Fruit fly (Drosophila melanogaster) whole organism, embryonic: ENCODE measurements around the gene Argl.

Source experiments
- BtbVII ChIP-seq: fragments of 200-800 bp; sonication (Bioruptor generic); optimal IDR thresholded peaks from 3 replicates; lab custom pipeline; 2017; ENCODE audit warnings: missing biosample characterization, mild to moderate bottlenecking, missing genetic modification characterization
- CG11723 ChIP-seq: fragments of 200-800 bp; sonication (Bioruptor generic); optimal IDR thresholded peaks from 2 replicates; lab custom pipeline; 2017; ENCODE audit warnings: missing biosample characterization, mild to moderate bottlenecking, missing genetic modification characterization
- CG4328 ChIP-seq: fragments of 200-800 bp; sonication (Bioruptor generic); optimal IDR thresholded peaks from 3 replicates; lab custom pipeline; 2017; ENCODE audit warnings: missing biosample characterization, missing genetic modification reagents, missing genetic modification characterization
- Ets65A ChIP-seq: fragments of 200-800 bp; sonication (Bioruptor generic); peaks from one replicate; lab custom pipeline; 2016; ENCODE audit warnings: missing biosample characterization, missing genetic modification characterization
- Hmr ChIP-seq: fragments of 200-800 bp; sonication (Bioruptor generic); optimal IDR thresholded peaks from 3 replicates; lab custom pipeline; 2017; ENCODE audit warnings: mild to moderate bottlenecking, missing biosample characterization, missing genetic modification reagents, missing genetic modification characterization
- NFAT ChIP-seq: fragments of 200-800 bp; sonication (Bioruptor generic); IDR thresholded peaks from 2 replicates; pipeline ENCODE4 v1.3.6; 2022; ENCODE audit warnings: missing biosample characterization, missing genetic modification characterization
- Tbp ChIP-seq: fragments of >200 bp; optimal IDR thresholded peaks from 2 replicates; lab custom pipeline; 2018; ENCODE audit warnings: missing biosample characterization, missing genetic modification characterization
- ato ChIP-seq: fragments of 200-800 bp; sonication (Bioruptor generic); IDR thresholded peaks from 2 replicates; pipeline ENCODE4 v1.3.6; 2022; ENCODE audit warnings: missing biosample characterization, missing genetic modification characterization; ENCODE audit not compliant: partially characterized antibody
- bowl ChIP-seq: fragments of 200-800 bp; sonication (Bioruptor generic); IDR thresholded peaks from 2 replicates; pipeline ENCODE4 v1.3.6; 2022; ENCODE audit warnings: missing biosample characterization, missing genetic modification characterization
- caup ChIP-seq: fragments of 200-800 bp; sonication (Bioruptor generic); optimal IDR thresholded peaks from 3 replicates; lab custom pipeline; 2017; ENCODE audit warnings: missing biosample characterization, mild to moderate bottlenecking, missing genetic modification characterization, moderate library complexity; ENCODE audit not compliant: severe bottlenecking
- dpn ChIP-seq, 2 experiments: fragments of 200-800 bp; sonication (Bioruptor generic); optimal IDR thresholded peaks; 3 replicates each; lab custom pipeline; 2016; ENCODE audit warnings: missing biosample characterization in 2 of 2, missing genetic modification characterization in 2 of 2
- psq ChIP-seq: fragments of 200-800 bp; sonication (Bioruptor generic); optimal IDR thresholded peaks from 2 replicates; lab custom pipeline; 2017; ENCODE audit warnings: missing biosample characterization, missing genetic modification characterization
- twi ChIP-seq: fragments of 200-800 bp; optimal IDR thresholded peaks from 2 replicates; lab custom pipeline; 2019; ENCODE audit warnings: missing biosample characterization, mild to moderate bottlenecking, missing genetic modification characterization, moderate library complexity

DNA sequence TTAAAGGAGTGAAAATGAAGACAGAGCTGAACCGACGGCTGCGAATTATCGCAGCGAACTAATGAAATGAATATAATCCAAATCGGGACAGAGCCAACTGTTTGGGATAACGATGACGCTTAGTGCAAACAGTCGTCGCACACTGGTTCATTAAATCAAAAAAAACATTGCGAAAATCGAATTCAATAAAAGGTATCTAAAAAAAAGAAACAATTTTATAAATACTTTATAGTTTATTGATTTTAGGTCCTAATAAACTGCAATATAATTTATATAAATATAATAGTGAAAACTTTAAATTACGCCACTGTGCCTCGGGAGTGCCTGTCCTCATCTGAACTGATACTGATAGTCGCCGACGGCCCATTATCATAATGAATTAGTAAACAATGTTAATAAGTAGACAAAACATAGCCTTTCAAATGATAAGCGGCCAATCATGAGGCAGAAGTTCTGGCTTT lies 17.1 kb upstream of the Argl start, which contains the start of gene CG31886:
- TF ChIP-seq bowl (GFP tag; lab: Robert Waterston, UW) (no peak), caup (GFP tag; lab: Kevin White, UChicago) (peak; percentile 18), psq (GFP tag; lab: Kevin White, UChicago) (no peak), dpn (GFP tag; optimal IDR thresholded peaks at IDR 0.05; lab: Kevin White, UChicago) (no peak), CG4328 (GFP tag; lab: Kevin White, UChicago) (no peak), BtbVII (peak; percentile 15), Ets65A (GFP tag; lab: Kevin White, UChicago) (no peak), twi (no peak), NFAT (no peak), Tbp (no peak), Hmr (GFP tag; lab: Kevin White, UChicago) (peak; percentile 13), ato (GFP tag; lab: Robert Waterston, UW) (no peak), CG11723 (GFP tag; lab: Kevin White, UChicago) (no peak)
